Worm (Caenorhabditis elegans) whole organism, young adult: ENCODE data around the gene cyc-2.1.

Experiments
- B0019.2 ChIP-seq: fragments of 200-800 bp; sonication (Bioruptor generic); conservative IDR thresholded peaks from 2 replicates; pipeline ENCODE4 v1.3.6; 2022; ENCODE audit warnings: missing genetic modification reagents, missing genetic modification characterization, missing compliant biosample characterization
- B0035.1 ChIP-seq: sonication (generic microtip); optimal IDR thresholded peaks from 2 replicates; lab custom pipeline; 2016; ENCODE audit warnings: missing genetic modification characterization, mild to moderate bottlenecking, missing compliant biosample characterization, missing genotype, missing genetic modification reagents
- D2030.7 ChIP-seq: fragments of 200-800 bp; sonication (Bioruptor generic); IDR thresholded peaks from 2 replicates; pipeline ENCODE4 v1.3.6; 2022; ENCODE audit warnings: missing genetic modification reagents, missing genetic modification characterization, missing compliant biosample characterization
- F23B12.7 ChIP-seq: sonication (generic microtip); optimal IDR thresholded peaks from 2 replicates; lab custom pipeline; 2017; ENCODE audit warnings: missing genetic modification characterization, mild to moderate bottlenecking, missing compliant biosample characterization, antibody characterized with exemption, moderate library complexity; ENCODE audit not compliant: insufficient read depth
- F33H1.4 ChIP-seq: fragments of 200-800 bp; sonication (Bioruptor generic); IDR thresholded peaks from 2 replicates; pipeline ENCODE4 v1.3.6; 2022; ENCODE audit warnings: missing genetic modification reagents, missing genetic modification characterization, missing compliant biosample characterization
- F39B2.1 ChIP-seq: fragments of 200-800 bp; sonication (Bioruptor generic); IDR thresholded peaks from 2 replicates; pipeline ENCODE4 v1.3.6; 2022; ENCODE audit warnings: missing genetic modification reagents, missing genetic modification characterization, missing compliant biosample characterization
- F57C9.4 ChIP-seq: sonication (generic microtip); optimal IDR thresholded peaks from 2 replicates; lab custom pipeline; 2017; ENCODE audit warnings: mild to moderate bottlenecking, missing genetic modification characterization, missing compliant biosample characterization
- T07F8.4 ChIP-seq: sonication (generic microtip); optimal IDR thresholded peaks from 2 replicates; lab custom pipeline; 2016; ENCODE audit warnings: mild to moderate bottlenecking, missing genetic modification characterization, moderate library complexity, missing compliant biosample characterization
- T26A5.8 ChIP-seq: sonication (generic microtip); optimal IDR thresholded peaks from 2 replicates; lab custom pipeline; 2016; ENCODE audit warnings: missing genetic modification characterization, missing compliant biosample characterization
- Y56A3A.18 ChIP-seq: fragments of 200-800 bp; sonication (Bioruptor generic); IDR thresholded peaks from 2 replicates; pipeline ENCODE4 v1.3.6; 2022; ENCODE audit warnings: missing genetic modification reagents, missing genetic modification characterization, missing compliant biosample characterization
- aptf-3 ChIP-seq: fragments of 200-800 bp; sonication (Bioruptor generic); IDR thresholded peaks from 2 replicates; pipeline ENCODE4 v1.3.6; 2022; ENCODE audit warnings: missing genetic modification characterization, missing compliant biosample characterization
- ceh-40 ChIP-seq: fragments of 200-800 bp; sonication (Bioruptor generic); IDR thresholded peaks from 2 replicates; pipeline ENCODE4 v1.3.6; 2022; ENCODE audit warnings: missing genetic modification characterization, missing compliant biosample characterization
- ceh-58 ChIP-seq: fragments of 200-800 bp; sonication (Bioruptor generic); IDR thresholded peaks from 2 replicates; pipeline ENCODE4 v1.3.6; 2022; ENCODE audit warnings: missing genetic modification characterization, missing compliant biosample characterization
- chd-7 ChIP-seq: sonication (generic microtip); optimal IDR thresholded peaks from 2 replicates; lab custom pipeline; 2016; ENCODE audit warnings: mild to moderate bottlenecking, missing genetic modification characterization, moderate library complexity, missing compliant biosample characterization
- die-1 ChIP-seq: sonication (generic microtip); optimal IDR thresholded peaks from 2 replicates; lab custom pipeline; 2016; ENCODE audit warnings: missing genotype, mild to moderate bottlenecking, missing genetic modification characterization, missing compliant biosample characterization
- dox-1 ChIP-seq: fragments of 200-800 bp; sonication (Bioruptor generic); IDR thresholded peaks from 2 replicates; pipeline ENCODE4 v1.3.6; 2022; ENCODE audit warnings: missing genetic modification reagents, missing genetic modification characterization, missing compliant biosample characterization
- efl-1 ChIP-seq: fragments of 150-350 bp; optimal IDR thresholded peaks from 2 replicates; lab custom pipeline; 2014; ENCODE audit warnings: missing biosample characterization, missing genetic modification reagents, missing genetic modification characterization
- egrh-3 ChIP-seq: fragments of 200-800 bp; sonication (Bioruptor generic); IDR thresholded peaks from 2 replicates; pipeline ENCODE4 v1.3.6; 2022; ENCODE audit warnings: missing genetic modification reagents, missing genetic modification characterization, missing compliant biosample characterization
- ekl-4 ChIP-seq: fragments of 200-800 bp; sonication (Bioruptor generic); IDR thresholded peaks from 2 replicates; pipeline ENCODE4 v1.3.6; 2022; ENCODE audit warnings: missing genetic modification reagents, missing genetic modification characterization, missing compliant biosample characterization
- fkh-3 ChIP-seq: sonication (generic microtip); optimal IDR thresholded peaks from 2 replicates; lab custom pipeline; 2016; ENCODE audit warnings: mild to moderate bottlenecking, missing genetic modification characterization, missing compliant biosample characterization
- hlh-12 ChIP-seq: sonication (generic microtip); optimal IDR thresholded peaks from 2 replicates; lab custom pipeline; 2016; ENCODE audit warnings: missing genetic modification characterization, missing compliant biosample characterization
- hmg-1.2 ChIP-seq: fragments of 200-800 bp; sonication (Bioruptor generic); IDR thresholded peaks from 2 replicates; pipeline ENCODE4 v1.3.6; 2022; ENCODE audit warnings: missing genetic modification reagents, missing genetic modification characterization, missing compliant biosample characterization
- hmg-20 ChIP-seq: fragments of 200-800 bp; sonication (Bioruptor generic); IDR thresholded peaks from 2 replicates; pipeline ENCODE4 v1.3.6; 2022; ENCODE audit warnings: missing genetic modification reagents, missing genetic modification characterization, missing compliant biosample characterization
- hrde-1 ChIP-seq: sonication (generic microtip); optimal IDR thresholded peaks from 2 replicates; lab custom pipeline; 2016; ENCODE audit warnings: missing genetic modification characterization, mild to moderate bottlenecking, missing compliant biosample characterization, moderate library complexity, missing genotype, missing genetic modification reagents, borderline replicate concordance
- lin-26 ChIP-seq: fragments of 200-800 bp; sonication (Bioruptor generic); IDR thresholded peaks from 2 replicates; pipeline ENCODE4 v1.3.6; 2022; ENCODE audit warnings: missing genetic modification reagents, missing genetic modification characterization, missing compliant biosample characterization
- lin-35 ChIP-seq, 3 experiments: fragments of 150-350 bp in 2 of 3; sonication (generic microtip) in 1 of 3; optimal IDR thresholded peaks; 2 replicates each; lab custom pipeline; 2014 to 2018; ENCODE audit warnings: missing biosample characterization in 3 of 3, missing genetic modification characterization in 3 of 3, missing genetic modification reagents in 3 of 3
- lin-40 ChIP-seq: sonication (generic microtip); optimal IDR thresholded peaks from 2 replicates; lab custom pipeline; 2016; ENCODE audit warnings: missing genetic modification characterization, mild to moderate bottlenecking, missing compliant biosample characterization, missing genotype, missing genetic modification reagents
- madf-6 ChIP-seq: fragments of 200-800 bp; sonication (Bioruptor generic); IDR thresholded peaks from 2 replicates; pipeline ENCODE4 v1.3.6; 2022; ENCODE audit warnings: missing genetic modification reagents, missing genetic modification characterization, missing compliant biosample characterization
- nfya-2 ChIP-seq: fragments of 200-800 bp; sonication (Bioruptor generic); IDR thresholded peaks from 2 replicates; pipeline ENCODE4 v1.3.6; 2022; ENCODE audit warnings: missing genetic modification reagents, missing genetic modification characterization, missing compliant biosample characterization
- nfyb-1 ChIP-seq: fragments of 200-800 bp; sonication (Bioruptor generic); IDR thresholded peaks from 2 replicates; pipeline ENCODE4 v1.3.6; 2022; ENCODE audit warnings: missing genetic modification reagents, missing genetic modification characterization, missing compliant biosample characterization
- nhr-179 ChIP-seq: sonication (generic microtip); optimal IDR thresholded peaks from 2 replicates; lab custom pipeline; 2016; ENCODE audit warnings: mild to moderate bottlenecking, missing genetic modification characterization, missing compliant biosample characterization
- nhr-27 ChIP-seq: fragments of 200-800 bp; sonication (Bioruptor generic); optimal IDR thresholded peaks from 2 replicates; lab custom pipeline; 2018; ENCODE audit warnings: mild to moderate bottlenecking, missing genetic modification characterization, moderate library complexity, missing compliant biosample characterization
- rcor-1 ChIP-seq: fragments of 200-800 bp; sonication (Bioruptor generic); IDR thresholded peaks from 2 replicates; pipeline ENCODE4 v1.3.6; 2022; ENCODE audit warnings: missing genetic modification reagents, missing genetic modification characterization, missing compliant biosample characterization
- repo-1 ChIP-seq: sonication (generic microtip); optimal IDR thresholded peaks from 2 replicates; lab custom pipeline; 2017; ENCODE audit warnings: mild to moderate bottlenecking, missing genetic modification characterization, missing compliant biosample characterization
- rpc-1 ChIP-seq, 2 experiments: fragments of 150-350 bp in 1 of 2; sonication (generic microtip) in 1 of 2; optimal IDR thresholded peaks; 2 replicates each; lab custom pipeline; 2014 to 2018; ENCODE audit warnings: missing biosample characterization in 1 of 2, missing genetic modification characterization in 1 of 2, missing genetic modification reagents in 1 of 2, missing genotype in 1 of 2
- snpc-3.4 ChIP-seq: sonication (generic microtip); optimal IDR thresholded peaks from 2 replicates; lab custom pipeline; 2017; ENCODE audit warnings: missing genetic modification characterization, mild to moderate bottlenecking, missing compliant biosample characterization, antibody characterized with exemption, moderate library complexity, missing genotype, missing genetic modification reagents
- sptf-2 ChIP-seq: fragments of 200-800 bp; sonication (Bioruptor generic); optimal IDR thresholded peaks from 2 replicates; lab custom pipeline; 2018; ENCODE audit warnings: mild to moderate bottlenecking, missing genetic modification characterization, missing compliant biosample characterization
- xnd-1 ChIP-seq: sonication (generic microtip); optimal IDR thresholded peaks from 2 replicates; lab custom pipeline; 2016; ENCODE audit warnings: missing genotype, missing genetic modification reagents, missing genetic modification characterization, missing compliant biosample characterization
- zfh-2 ChIP-seq: fragments of 200-800 bp; sonication (Bioruptor generic); conservative IDR thresholded peaks from 2 replicates; pipeline ENCODE4 v1.3.6; 2022; ENCODE audit warnings: missing genetic modification reagents, missing genetic modification characterization, missing compliant biosample characterization
- zim-3 ChIP-seq: sonication (generic microtip); optimal IDR thresholded peaks from 2 replicates; lab custom pipeline; 2017; ENCODE audit warnings: mild to moderate bottlenecking, missing genetic modification characterization, moderate library complexity, missing compliant biosample characterization
- ztf-25 ChIP-seq: fragments of 200-800 bp; sonication (Bioruptor generic); IDR thresholded peaks from 2 replicates; pipeline ENCODE4 v1.3.6; 2022; ENCODE audit warnings: missing genetic modification reagents, missing genetic modification characterization, missing compliant biosample characterization
- ztf-26 ChIP-seq: sonication (generic microtip); optimal IDR thresholded peaks from 2 replicates; lab custom pipeline; 2017; ENCODE audit warnings: missing genetic modification characterization, missing compliant biosample characterization
- ztf-28 ChIP-seq: fragments of 200-800 bp; sonication (Bioruptor generic); IDR thresholded peaks from 2 replicates; pipeline ENCODE4 v1.3.6; 2022; ENCODE audit warnings: missing genetic modification reagents, missing genetic modification characterization, missing compliant biosample characterization
- ztf-6 ChIP-seq: fragments of 200-800 bp; sonication (Bioruptor generic); IDR thresholded peaks from 2 replicates; pipeline ENCODE4 v1.3.6; 2022; ENCODE audit warnings: missing genetic modification reagents, missing genetic modification characterization, missing compliant biosample characterization

cyc-2.1 gene

ce11 chrIV:4747553-4747952 lies 1.3 kb downstream of the cyc-2.1 start, which contains the start of gene tctn-1 (continued):
- no peak for TF ChIP-seq ztf-6 (GFP tag; lab: Robert Waterston, UW)
- TF ChIP-seq zfh-2 (GFP tag; lab: Robert Waterston, UW) = no peak
- no peak for TF ChIP-seq die-1
- no peak for TF ChIP-seq egrh-3
- TF ChIP-seq hlh-12 = no peak
- TF ChIP-seq ceh-40 = no peak
- no peak for TF ChIP-seq ekl-4 (GFP tag; lab: Robert Waterston, UW)
- TF ChIP-seq aptf-3 (GFP tag; lab: Robert Waterston, UW) = no peak
- TF ChIP-seq nhr-179 (tag; lab: Kevin White, UChicago) = no peak
- no peak for TF ChIP-seq F39B2.1 (GFP tag; lab: Robert Waterston, UW)
- TF ChIP-seq T07F8.4 = no peak
- no peak for TF ChIP-seq F33H1.4 (GFP tag; lab: Robert Waterston, UW)
- TF ChIP-seq F57C9.4 (tag; lab: Kevin White, UChicago) = no peak
- TF ChIP-seq ztf-28 (GFP tag; lab: Robert Waterston, UW) = no peak
- no peak for TF ChIP-seq efl-1 (GFP tag; lab: Kevin White, UChicago)
- TF ChIP-seq nhr-27 (tag; lab: Kevin White, UChicago) = no peak
- TF ChIP-seq hrde-1 (tag; lab: Kevin White, UChicago) = peak; percentile 51
- no peak for TF ChIP-seq rcor-1 (GFP tag; lab: Robert Waterston, UW)
- no peak for TF ChIP-seq xnd-1 (tag; lab: Kevin White, UChicago)
- TF ChIP-seq B0019.2 (GFP tag; lab: Robert Waterston, UW) = no peak
- TF ChIP-seq sptf-2 (GFP tag; lab: Kevin White, UChicago) = no peak
- TF ChIP-seq hmg-1.2 (GFP tag; lab: Robert Waterston, UW) = peak; percentile 22; the same call in 1 of the 2 replicates
- TF ChIP-seq nfya-2 (GFP tag; lab: Robert Waterston, UW) = no peak
- no peak for TF ChIP-seq ztf-25 (GFP tag; lab: Robert Waterston, UW)
- no peak for TF ChIP-seq nfyb-1 (GFP tag; lab: Robert Waterston, UW)
- 0 out of 2 replicates have a peak, but pooled peaks have one; percentile 14 for TF ChIP-seq dox-1 (GFP tag; lab: Robert Waterston, UW)
- 0 out of 2 replicates have a peak, but pooled peaks have one; percentile 38 for TF ChIP-seq Y56A3A.18
- no peak for TF ChIP-seq B0035.1
- TF ChIP-seq lin-26 = 0 out of 2 replicates have a peak, but pooled peaks have one; percentile 24
- no peak for TF ChIP-seq ztf-26 (tag; lab: Kevin White, UChicago)
- TF ChIP-seq lin-40 (tag; lab: Kevin White, UChicago) = no peak
- peak; percentile 16; the same call in 1 of the 2 replicates for TF ChIP-seq madf-6 (GFP tag; lab: Robert Waterston, UW)
- no peak for TF ChIP-seq hmg-20 (GFP tag; lab: Robert Waterston, UW)
- no peak for TF ChIP-seq chd-7 (tag; lab: Kevin White, UChicago)
- TF ChIP-seq F23B12.7 (tag; lab: Kevin White, UChicago) = no peak
- TF ChIP-seq repo-1 (tag; lab: Kevin White, UChicago) = peak; percentile 69
- TF ChIP-seq lin-35 (GFP tag; optimal IDR thresholded peaks at IDR 0.05; lab: Kevin White, UChicago) = no peak
- TF ChIP-seq rpc-1 (optimal IDR thresholded peaks at IDR 0.05; lab: Kevin White, UChicago) = no peak
- TF ChIP-seq rpc-1 (tag; optimal IDR thresholded peaks at IDR 0.05; lab: Kevin White, UChicago) = no peak
- no peak; the same call in 1 of the 2 replicates for TF ChIP-seq D2030.7 (GFP tag; lab: Robert Waterston, UW)
- no peak for TF ChIP-seq fkh-3 (tag; lab: Kevin White, UChicago)
- no peak for TF ChIP-seq T26A5.8 (tag; lab: Kevin White, UChicago)
- TF ChIP-seq ceh-58 = no peak
- TF ChIP-seq zim-3 = no peak
- peak; percentile 11 for TF ChIP-seq snpc-3.4 (tag; lab: Kevin White, UChicago)
